Worm (Caenorhabditis elegans) whole organism, L4/young adult: ENCODE measurements around the gene grwd-1.

Experiments used
- W03F9.2 ChIP-seq: fragments of 150-350 bp; optimal IDR thresholded peaks from 2 replicates; lab custom pipeline; 2014; ENCODE audit warnings: missing biosample characterization, missing genetic modification characterization
- dao-5 ChIP-seq: sonication (generic microtip); optimal IDR thresholded peaks from 2 replicates; lab custom pipeline; 2016; ENCODE audit warnings: missing genotype, missing genetic modification characterization, moderate library complexity, missing compliant biosample characterization
- him-1 ChIP-seq: sonication (generic microtip); optimal IDR thresholded peaks from 2 replicates; lab custom pipeline; 2016; ENCODE audit warnings: missing genotype, missing genetic modification reagents, missing genetic modification characterization, missing compliant biosample characterization

DNA sequence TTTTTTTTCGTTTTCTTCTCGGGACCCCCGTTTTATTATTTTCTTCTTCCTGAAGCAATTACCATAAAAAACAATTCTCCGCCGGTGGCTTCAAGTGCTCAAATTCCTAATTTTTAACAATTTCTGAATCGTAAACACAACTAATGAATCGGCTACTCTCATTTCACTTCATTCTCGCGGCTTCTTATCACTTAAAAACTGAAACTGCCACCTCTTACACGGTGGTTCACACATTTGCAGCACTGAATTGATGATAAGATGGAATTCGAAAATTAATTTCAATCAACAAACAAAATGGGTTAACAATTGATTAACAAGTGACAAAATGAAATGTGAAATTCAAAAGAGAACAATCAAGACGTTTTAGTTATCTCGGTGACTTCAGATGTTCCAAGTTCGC is 16.2 kb upstream of the grwd-1 start:
- TF ChIP-seq him-1 (tag; lab: Kevin White, UChicago) (no peak), dao-5 (no peak), W03F9.2 (tag; lab: Kevin White, UChicago) (no peak)
